Worm (Caenorhabditis elegans) whole organism, L1 larva: Measurements from ENCODE around the gene K07C11.10.

Experiments used
- ama-1 ChIP-seq: fragments of 150-350 bp; optimal IDR thresholded peaks from 2 replicates; lab custom pipeline; 2014
- blmp-1 ChIP-seq: fragments of 150-350 bp; optimal IDR thresholded peaks from 2 replicates; lab custom pipeline; 2014; ENCODE audit warnings: missing biosample characterization, missing genetic modification characterization
- isw-1 ChIP-seq: fragments of 200-800 bp; sonication (Bioruptor generic); IDR thresholded peaks from 2 replicates; pipeline ENCODE4 v1.3.6; 2022; ENCODE audit warnings: missing genetic modification characterization, missing compliant biosample characterization
- lin-39 ChIP-seq: fragments of 150-350 bp; optimal IDR thresholded peaks from 2 replicates; lab custom pipeline; 2014; ENCODE audit warnings: missing biosample characterization, missing genetic modification reagents, missing genetic modification characterization
- mab-9 ChIP-seq: fragments of 200-800 bp; sonication (Bioruptor generic); IDR thresholded peaks from 2 replicates; pipeline ENCODE4 v1.3.6; 2022; ENCODE audit warnings: missing genetic modification reagents, missing genetic modification characterization, missing compliant biosample characterization
- mep-1 ChIP-seq: fragments of 150-350 bp; optimal IDR thresholded peaks from 2 replicates; lab custom pipeline; 2014; ENCODE audit warnings: missing biosample characterization, missing genetic modification characterization
- nhr-12 ChIP-seq: sonication (generic microtip); optimal IDR thresholded peaks from 2 replicates; lab custom pipeline; 2017; ENCODE audit warnings: missing biosample characterization, missing genetic modification characterization
- nhr-77 ChIP-seq: fragments of 150-350 bp; optimal IDR thresholded peaks from 2 replicates; lab custom pipeline; 2014; ENCODE audit warnings: missing biosample characterization, missing genetic modification characterization
- pag-3 ChIP-seq: sonication (generic microtip); optimal IDR thresholded peaks from 2 replicates; lab custom pipeline; 2017; ENCODE audit warnings: missing genetic modification characterization, mild to moderate bottlenecking, missing compliant biosample characterization, antibody characterized with exemption, borderline replicate concordance; ENCODE audit not compliant: insufficient read depth
- sup-37 ChIP-seq: fragments of 200-800 bp; sonication (Bioruptor generic); optimal IDR thresholded peaks from 2 replicates; lab custom pipeline; 2018; ENCODE audit warnings: mild to moderate bottlenecking, missing genetic modification characterization, missing compliant biosample characterization

- TF ChIP-seq mab-9 (GFP tag; lab: Robert Waterston, UW) (no peak), nhr-77 (no peak), sup-37 (GFP tag; lab: Kevin White, UChicago) (no peak), nhr-12 (tag; lab: Kevin White, UChicago) (no peak), ama-1 (lab: Kevin White, UChicago) (no peak), lin-39 (tag; lab: Kevin White, UChicago) (no peak), mep-1 (tag; lab: Kevin White, UChicago) (no peak), blmp-1 (tag; lab: Kevin White, UChicago) (no peak), isw-1 (no peak), pag-3 (tag; lab: Kevin White, UChicago) (no peak)
These were observed 36.3 kb downstream of the K07C11.10 start, which contains the start of gene F20D6.1 for ce11 chrV:8190430-8190829.
